Worm (Caenorhabditis elegans): Measurements from ENCODE around the gene map-1.

- TF ChIP-seq nhr-12 (tag; optimal IDR thresholded peaks at IDR 0.05) (no peak), zag-1 (tag; optimal IDR thresholded peaks at IDR 0.05) (no peak), egl-27 (tag; optimal IDR thresholded peaks at IDR 0.05) (no peak), nhr-10 (tag; optimal IDR thresholded peaks at IDR 0.05) (no peak), lin-39 (tag; optimal IDR thresholded peaks at IDR 0.05) (no peak), nhr-23 (tag; optimal IDR thresholded peaks at IDR 0.05) (no peak), fos-1 (tag; optimal IDR thresholded peaks at IDR 0.05) (no peak)
Measured at ce11 chrIV:3720644-3721043, 34.0 kb upstream of the map-1 start.

All from whole organism, L2 larva.